Worm (Caenorhabditis elegans) whole organism, young adult: ENCODE data around the gene C18G1.8.

ENCODE experiments used
- F23B12.7 ChIP-seq: sonication (generic microtip); optimal IDR thresholded peaks from 2 replicates; lab custom pipeline; 2017; ENCODE audit warnings: missing genetic modification characterization, mild to moderate bottlenecking, missing compliant biosample characterization, antibody characterized with exemption, moderate library complexity; ENCODE audit not compliant: insufficient read depth
- F49E8.2 ChIP-seq: sonication (generic microtip); optimal IDR thresholded peaks from 3 replicates; lab custom pipeline; 2017; ENCODE audit warnings: missing genetic modification characterization, mild to moderate bottlenecking, missing compliant biosample characterization, antibody characterized with exemption, moderate library complexity; ENCODE audit not compliant: insufficient read depth
- F55B11.4 ChIP-seq: sonication (generic microtip); optimal IDR thresholded peaks from 2 replicates; lab custom pipeline; 2016; ENCODE audit warnings: missing compliant biosample characterization, missing genetic modification characterization, borderline replicate concordance; ENCODE audit not compliant: insufficient read depth
- Y67H2A.10 ChIP-seq: fragments of 200-800 bp; sonication (Bioruptor generic); conservative IDR thresholded peaks from 2 replicates; pipeline ENCODE4 v1.3.6; 2022; ENCODE audit warnings: missing genetic modification reagents, missing genetic modification characterization, missing compliant biosample characterization
- Y79H2A.3 ChIP-seq: fragments of 200-800 bp; sonication (Bioruptor generic); conservative IDR thresholded peaks from 2 replicates; pipeline ENCODE4 v1.3.6; 2022; ENCODE audit warnings: missing genetic modification reagents, missing genetic modification characterization, missing compliant biosample characterization
- ZK185.1 ChIP-seq: sonication (generic microtip); optimal IDR thresholded peaks from 2 replicates; lab custom pipeline; 2016; ENCODE audit warnings: mild to moderate bottlenecking, missing genetic modification characterization, missing compliant biosample characterization; ENCODE audit not compliant: poor library complexity, severe bottlenecking
- akir-1 ChIP-seq: fragments of 200-800 bp; sonication (Bioruptor generic); optimal IDR thresholded peaks from 2 replicates; lab custom pipeline; 2018; ENCODE audit warnings: mild to moderate bottlenecking, missing genetic modification characterization, moderate library complexity, missing compliant biosample characterization
- ama-1 ChIP-seq, 3 experiments: fragments of 150-350 bp in 1 of 3; sonication (generic microtip) in 2 of 3; optimal IDR thresholded peaks; 2 replicates each; lab custom pipeline; 2014 to 2018; ENCODE audit warnings: missing biosample characterization in 2 of 3, missing genetic modification characterization in 2 of 3, missing genetic modification reagents in 2 of 3
- aptf-3 ChIP-seq: fragments of 200-800 bp; sonication (Bioruptor generic); IDR thresholded peaks from 2 replicates; pipeline ENCODE4 v1.3.6; 2022; ENCODE audit warnings: missing genetic modification characterization, missing compliant biosample characterization
- atf-7 ChIP-seq: sonication (generic microtip); optimal IDR thresholded peaks from 2 replicates; lab custom pipeline; 2017; ENCODE audit warnings: mild to moderate bottlenecking, missing genetic modification characterization, missing compliant biosample characterization
- cebp-1 ChIP-seq, 2 experiments: fragments of 200-800 bp in 1 of 2; sonication (Bioruptor generic) in 1 of 2; sonication (generic microtip) in 1 of 2; IDR thresholded peaks in 1 of 2; optimal IDR thresholded peaks in 1 of 2; 2 replicates each; pipeline versions ENCODE4 v1.3.6 to Lab custom; 2017 to 2022; ENCODE audit warnings: missing compliant biosample characterization in 2 of 2, missing genetic modification characterization in 2 of 2, mild to moderate bottlenecking in 1 of 2, missing genetic modification reagents in 1 of 2, moderate library complexity in 1 of 2
- cebp-2 ChIP-seq: fragments of 200-800 bp; sonication (Bioruptor generic); IDR thresholded peaks from 2 replicates; pipeline ENCODE4 v1.3.6; 2022; ENCODE audit warnings: missing genetic modification characterization, missing compliant biosample characterization
- ceh-91 ChIP-seq: fragments of 200-800 bp; sonication (Bioruptor generic); IDR thresholded peaks from 2 replicates; pipeline ENCODE4 v1.3.6; 2022; ENCODE audit warnings: missing genetic modification reagents, missing genetic modification characterization, missing compliant biosample characterization
- die-1 ChIP-seq: sonication (generic microtip); optimal IDR thresholded peaks from 2 replicates; lab custom pipeline; 2016; ENCODE audit warnings: missing genotype, mild to moderate bottlenecking, missing genetic modification characterization, missing compliant biosample characterization
- dox-1 ChIP-seq: fragments of 200-800 bp; sonication (Bioruptor generic); IDR thresholded peaks from 2 replicates; pipeline ENCODE4 v1.3.6; 2022; ENCODE audit warnings: missing genetic modification reagents, missing genetic modification characterization, missing compliant biosample characterization
- dpff-1 ChIP-seq: sonication (generic microtip); optimal IDR thresholded peaks from 2 replicates; lab custom pipeline; 2017; ENCODE audit warnings: mild to moderate bottlenecking, missing genetic modification characterization, missing compliant biosample characterization
- dpl-1 ChIP-seq: fragments of 150-350 bp; optimal IDR thresholded peaks from 2 replicates; lab custom pipeline; 2014; ENCODE audit warnings: missing biosample characterization, missing genetic modification reagents, missing genetic modification characterization
- egl-18 ChIP-seq: fragments of 200-800 bp; sonication (Bioruptor generic); IDR thresholded peaks from 2 replicates; pipeline ENCODE4 v1.3.6; 2022; ENCODE audit warnings: missing genetic modification reagents, missing genetic modification characterization, missing compliant biosample characterization
- him-1 ChIP-seq: sonication (generic microtip); optimal IDR thresholded peaks from 2 replicates; lab custom pipeline; 2016; ENCODE audit warnings: missing genotype, missing genetic modification reagents, missing genetic modification characterization, missing compliant biosample characterization
- hlh-26 ChIP-seq: fragments of 200-800 bp; sonication (Bioruptor generic); conservative IDR thresholded peaks from 2 replicates; pipeline ENCODE4 v1.3.6; 2022; ENCODE audit warnings: missing genetic modification reagents, missing genetic modification characterization, missing compliant biosample characterization
- hmg-20 ChIP-seq: fragments of 200-800 bp; sonication (Bioruptor generic); IDR thresholded peaks from 2 replicates; pipeline ENCODE4 v1.3.6; 2022; ENCODE audit warnings: missing genetic modification reagents, missing genetic modification characterization, missing compliant biosample characterization
- hrde-1 ChIP-seq: sonication (generic microtip); optimal IDR thresholded peaks from 2 replicates; lab custom pipeline; 2016; ENCODE audit warnings: missing genetic modification characterization, mild to moderate bottlenecking, missing compliant biosample characterization, moderate library complexity, missing genotype, missing genetic modification reagents, borderline replicate concordance
- hsf-1 ChIP-seq: fragments of 200-800 bp; sonication (Bioruptor generic); IDR thresholded peaks from 2 replicates; pipeline ENCODE4 v1.3.6; 2022; ENCODE audit warnings: missing genetic modification reagents, missing genetic modification characterization, missing compliant biosample characterization
- let-607 ChIP-seq, 2 experiments: fragments of 200-800 bp in 1 of 2; sonication (Bioruptor generic) in 1 of 2; sonication (generic microtip) in 1 of 2; optimal IDR thresholded peaks; 2 replicates each; lab custom pipeline; 2016 to 2018; ENCODE audit warnings: mild to moderate bottlenecking in 2 of 2, missing compliant biosample characterization in 2 of 2, missing genetic modification characterization in 2 of 2, moderate library complexity in 2 of 2, missing genotype in 1 of 2
- lin-54 ChIP-seq: fragments of 200-800 bp; sonication (Bioruptor generic); optimal IDR thresholded peaks from 2 replicates; lab custom pipeline; 2018; ENCODE audit warnings: mild to moderate bottlenecking, missing genetic modification characterization, missing compliant biosample characterization
- lsl-1 ChIP-seq: fragments of 200-800 bp; sonication (Bioruptor generic); optimal IDR thresholded peaks from 2 replicates; lab custom pipeline; 2018; ENCODE audit warnings: mild to moderate bottlenecking, missing genetic modification characterization, moderate library complexity, missing compliant biosample characterization
- madf-10 ChIP-seq: sonication (generic microtip); optimal IDR thresholded peaks from 2 replicates; lab custom pipeline; 2016; ENCODE audit warnings: mild to moderate bottlenecking, missing genetic modification characterization, missing compliant biosample characterization
- mcd-1 ChIP-seq: fragments of 200-800 bp; sonication (Bioruptor generic); IDR thresholded peaks from 2 replicates; pipeline ENCODE4 v1.3.6; 2022; ENCODE audit warnings: missing genetic modification reagents, missing genetic modification characterization, missing compliant biosample characterization
- nfya-2 ChIP-seq: fragments of 200-800 bp; sonication (Bioruptor generic); IDR thresholded peaks from 2 replicates; pipeline ENCODE4 v1.3.6; 2022; ENCODE audit warnings: missing genetic modification reagents, missing genetic modification characterization, missing compliant biosample characterization
- pha-4 ChIP-seq: fragments of 150-350 bp; sonication (generic microtip); optimal IDR thresholded peaks from 2 replicates; lab custom pipeline; 2014; ENCODE audit warnings: missing biosample characterization, missing genetic modification reagents, missing genetic modification characterization
- rec-8 ChIP-seq, 2 experiments: sonication (generic microtip); optimal IDR thresholded peaks; 2 replicates each; lab custom pipeline; 2016; ENCODE audit warnings: mild to moderate bottlenecking in 2 of 2, missing genetic modification characterization in 2 of 2, missing genetic modification reagents in 2 of 2, missing genotype in 2 of 2, missing biosample characterization in 1 of 2, missing compliant biosample characterization in 1 of 2, moderate library complexity in 1 of 2
- snpc-1.1 ChIP-seq: sonication (generic microtip); optimal IDR thresholded peaks from 2 replicates; lab custom pipeline; 2017; ENCODE audit warnings: missing genetic modification characterization, mild to moderate bottlenecking, missing compliant biosample characterization, antibody characterized with exemption, moderate library complexity, missing genotype, missing genetic modification reagents; ENCODE audit not compliant: insufficient read depth
- sptf-2 ChIP-seq: fragments of 200-800 bp; sonication (Bioruptor generic); optimal IDR thresholded peaks from 2 replicates; lab custom pipeline; 2018; ENCODE audit warnings: mild to moderate bottlenecking, missing genetic modification characterization, missing compliant biosample characterization
- tbp1 ChIP-seq: fragments of 200-800 bp; sonication (Bioruptor generic); optimal IDR thresholded peaks from 2 replicates; lab custom pipeline; 2018; ENCODE audit warnings: mild to moderate bottlenecking, missing genetic modification characterization, missing compliant biosample characterization
- zfh-2 ChIP-seq: fragments of 200-800 bp; sonication (Bioruptor generic); conservative IDR thresholded peaks from 2 replicates; pipeline ENCODE4 v1.3.6; 2022; ENCODE audit warnings: missing genetic modification reagents, missing genetic modification characterization, missing compliant biosample characterization
- ztf-25 ChIP-seq: fragments of 200-800 bp; sonication (Bioruptor generic); IDR thresholded peaks from 2 replicates; pipeline ENCODE4 v1.3.6; 2022; ENCODE audit warnings: missing genetic modification reagents, missing genetic modification characterization, missing compliant biosample characterization
- ztf-26 ChIP-seq: sonication (generic microtip); optimal IDR thresholded peaks from 2 replicates; lab custom pipeline; 2017; ENCODE audit warnings: missing genetic modification characterization, missing compliant biosample characterization
- ztf-3 ChIP-seq: fragments of 200-800 bp; sonication (Bioruptor generic); optimal IDR thresholded peaks from 2 replicates; lab custom pipeline; 2018; ENCODE audit warnings: mild to moderate bottlenecking, missing genetic modification characterization, missing compliant biosample characterization
- ztf-6 ChIP-seq: fragments of 200-800 bp; sonication (Bioruptor generic); IDR thresholded peaks from 2 replicates; pipeline ENCODE4 v1.3.6; 2022; ENCODE audit warnings: missing genetic modification reagents, missing genetic modification characterization, missing compliant biosample characterization

C18G1.8 gene

DNA sequence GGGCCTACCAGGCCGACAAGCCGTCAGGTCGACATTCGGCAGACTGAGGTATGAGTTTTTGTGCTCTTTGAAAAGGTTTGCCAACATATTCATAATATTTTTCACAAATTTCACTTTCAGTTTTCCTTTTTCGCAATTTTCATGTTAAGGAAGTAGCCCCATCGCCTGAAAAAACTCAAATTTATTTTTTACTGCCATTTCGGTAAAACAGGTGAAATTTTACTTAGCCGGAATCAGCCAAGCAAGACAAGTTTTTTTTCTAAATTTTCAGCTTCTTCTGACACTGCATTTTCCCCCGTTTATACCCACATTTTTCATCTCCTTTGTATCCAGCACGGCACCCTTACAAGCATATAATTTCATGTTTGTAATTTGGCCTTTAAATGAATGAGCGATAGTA is 25.2 kb upstream of the C18G1.8 start, which contains the start of gene R02F11.11:
Gene R02F11.11 (plus strand): TSS at position 301 of the 400 bp plus-strand sequence.
- TF ChIP-seq cebp-1 (GFP tag; IDR thresholded peaks at IDR 0.05; lab: Robert Waterston, UW) (no peak), cebp-1 (tag; optimal IDR thresholded peaks at IDR 0.05; lab: Kevin White, UChicago) (no peak), sptf-2 (GFP tag; lab: Kevin White, UChicago) (no peak), ceh-91 (no peak), Y67H2A.10 (GFP tag; lab: Robert Waterston, UW) (no peak), him-1 (no peak), madf-10 (tag; lab: Kevin White, UChicago) (no peak), hmg-20 (no peak), lin-54 (no peak), die-1 (tag; lab: Kevin White, UChicago) (no peak), egl-18 (GFP tag; lab: Robert Waterston, UW) (no peak), snpc-1.1 (tag; lab: Kevin White, UChicago) (no peak), let-607 (tag; optimal IDR thresholded peaks at IDR 0.05; lab: Kevin White, UChicago) (no peak), hsf-1 (no peak), zfh-2 (GFP tag; lab: Robert Waterston, UW) (no peak), ztf-3 (GFP tag; lab: Kevin White, UChicago) (no peak), pha-4 (tag; lab: Kevin White, UChicago) (no peak), atf-7 (tag; lab: Kevin White, UChicago) (no peak), Y79H2A.3 (no peak)

DNA sequence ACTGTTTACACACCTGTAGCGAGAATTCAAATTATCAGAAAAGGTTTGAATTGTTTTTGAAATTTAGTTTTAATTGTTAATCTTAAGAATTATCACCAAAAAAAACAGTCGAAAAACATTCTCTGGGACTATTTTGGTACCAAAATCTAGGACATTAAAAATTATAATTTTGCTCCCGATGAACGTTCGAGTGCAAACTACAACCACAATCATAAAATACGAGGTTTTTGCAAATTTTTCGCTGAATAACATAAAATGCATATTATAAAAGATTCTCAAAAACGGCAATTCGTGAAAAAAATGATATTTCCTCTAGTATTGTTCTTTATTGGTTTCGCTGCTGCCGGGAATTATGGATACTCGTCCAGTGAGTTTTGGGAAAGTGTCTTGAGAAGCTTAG is 24.0 kb upstream of the C18G1.8 start, which contains the start of gene R02F11.12:
Gene R02F11.12 (plus strand): TSS at position 301 of the 400 bp plus-strand sequence.
- no peak for TF ChIP-seq akir-1 (GFP tag; lab: Kevin White, UChicago)
- no peak for TF ChIP-seq lsl-1 (GFP tag; lab: Kevin White, UChicago)
- no peak for TF ChIP-seq ztf-26 (tag; lab: Kevin White, UChicago)
- no peak for TF ChIP-seq hrde-1 (tag; lab: Kevin White, UChicago)
- no peak for TF ChIP-seq nfya-2
- TF ChIP-seq ztf-25 (GFP tag; lab: Robert Waterston, UW) = no peak
- no peak for TF ChIP-seq tbp1 (GFP tag; lab: Kevin White, UChicago)
- no peak for TF ChIP-seq F23B12.7 (tag; lab: Kevin White, UChicago)
- no peak for TF ChIP-seq ZK185.1
- no peak for TF ChIP-seq rec-8 (tag; optimal IDR thresholded peaks at IDR 0.05; lab: Kevin White, UChicago)
- no peak for TF ChIP-seq hlh-26
- no peak for TF ChIP-seq F49E8.2 (tag; lab: Kevin White, UChicago)
- no peak for TF ChIP-seq ztf-6
- TF ChIP-seq dox-1 (GFP tag; lab: Robert Waterston, UW) = no peak
- no peak for TF ChIP-seq dpl-1 (GFP tag; lab: Kevin White, UChicago)
- TF ChIP-seq cebp-2 (GFP tag; lab: Robert Waterston, UW) = no peak

DNA sequence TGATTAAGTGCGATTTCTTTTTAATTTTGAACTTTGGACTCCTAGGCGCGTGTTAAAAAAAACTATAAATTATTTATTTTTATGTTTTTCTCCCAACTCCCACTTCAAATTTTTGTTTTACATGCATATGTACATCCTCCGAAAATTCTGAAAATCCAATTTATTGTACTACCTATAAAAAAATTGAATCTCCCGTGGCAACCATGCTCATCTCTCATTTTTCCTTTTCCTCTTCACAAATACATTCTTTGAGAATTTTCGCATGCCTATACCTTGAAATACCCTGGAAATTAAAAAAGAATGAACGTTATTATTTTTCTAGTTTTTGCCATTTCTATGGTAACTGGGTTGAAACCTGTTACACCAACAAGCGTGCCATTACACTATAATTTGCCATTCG is 22.4 kb upstream of the C18G1.8 start, which contains the start of gene R02F11.10:
Gene R02F11.10 (plus strand): TSS at position 301 of the 400 bp plus-strand sequence.
- TF ChIP-seq ztf-26 (tag; lab: Kevin White, UChicago) (no peak), dpff-1 (tag; lab: Kevin White, UChicago) (no peak), sptf-2 (GFP tag; lab: Kevin White, UChicago) (no peak), ama-1 (optimal IDR thresholded peaks at IDR 0.05; lab: Kevin White, UChicago) (no peak), ama-1 (GFP tag; optimal IDR thresholded peaks at IDR 0.05; lab: Kevin White, UChicago) (no peak), atf-7 (tag; lab: Kevin White, UChicago) (no peak), aptf-3 (GFP tag; lab: Robert Waterston, UW) (no peak), Y67H2A.10 (GFP tag; lab: Robert Waterston, UW) (no peak), F23B12.7 (tag; lab: Kevin White, UChicago) (no peak), F55B11.4 (tag; lab: Kevin White, UChicago) (no peak), mcd-1 (GFP tag; lab: Robert Waterston, UW) (no peak)
